Worm (Caenorhabditis elegans) whole organism, young adult: ENCODE measurements around the gene clpp-1.

ENCODE experiments used
- F23B12.7 ChIP-seq: sonication (generic microtip); optimal IDR thresholded peaks from 2 replicates; lab custom pipeline; 2017; ENCODE audit warnings: missing genetic modification characterization, mild to moderate bottlenecking, missing compliant biosample characterization, antibody characterized with exemption, moderate library complexity; ENCODE audit not compliant: insufficient read depth
- ZK185.1 ChIP-seq: sonication (generic microtip); optimal IDR thresholded peaks from 2 replicates; lab custom pipeline; 2016; ENCODE audit warnings: mild to moderate bottlenecking, missing genetic modification characterization, missing compliant biosample characterization; ENCODE audit not compliant: poor library complexity, severe bottlenecking
- ekl-4 ChIP-seq: fragments of 200-800 bp; sonication (Bioruptor generic); IDR thresholded peaks from 2 replicates; pipeline ENCODE4 v1.3.6; 2022; ENCODE audit warnings: missing genetic modification reagents, missing genetic modification characterization, missing compliant biosample characterization
- fkh-3 ChIP-seq: sonication (generic microtip); optimal IDR thresholded peaks from 2 replicates; lab custom pipeline; 2016; ENCODE audit warnings: mild to moderate bottlenecking, missing genetic modification characterization, missing compliant biosample characterization
- him-1 ChIP-seq: sonication (generic microtip); optimal IDR thresholded peaks from 2 replicates; lab custom pipeline; 2016; ENCODE audit warnings: missing genotype, missing genetic modification reagents, missing genetic modification characterization, missing compliant biosample characterization
- hrde-1 ChIP-seq: sonication (generic microtip); optimal IDR thresholded peaks from 2 replicates; lab custom pipeline; 2016; ENCODE audit warnings: missing genetic modification characterization, mild to moderate bottlenecking, missing compliant biosample characterization, moderate library complexity, missing genotype, missing genetic modification reagents, borderline replicate concordance
- hsf-1 ChIP-seq: fragments of 200-800 bp; sonication (Bioruptor generic); IDR thresholded peaks from 2 replicates; pipeline ENCODE4 v1.3.6; 2022; ENCODE audit warnings: missing genetic modification reagents, missing genetic modification characterization, missing compliant biosample characterization
- lsl-1 ChIP-seq: fragments of 200-800 bp; sonication (Bioruptor generic); optimal IDR thresholded peaks from 2 replicates; lab custom pipeline; 2018; ENCODE audit warnings: mild to moderate bottlenecking, missing genetic modification characterization, moderate library complexity, missing compliant biosample characterization
- nfyb-1 ChIP-seq: fragments of 200-800 bp; sonication (Bioruptor generic); IDR thresholded peaks from 2 replicates; pipeline ENCODE4 v1.3.6; 2022; ENCODE audit warnings: missing genetic modification reagents, missing genetic modification characterization, missing compliant biosample characterization
- pha-4 ChIP-seq: fragments of 150-350 bp; sonication (generic microtip); optimal IDR thresholded peaks from 2 replicates; lab custom pipeline; 2014; ENCODE audit warnings: missing biosample characterization, missing genetic modification reagents, missing genetic modification characterization
- snpc-1.1 ChIP-seq: sonication (generic microtip); optimal IDR thresholded peaks from 2 replicates; lab custom pipeline; 2017; ENCODE audit warnings: missing genetic modification characterization, mild to moderate bottlenecking, missing compliant biosample characterization, antibody characterized with exemption, moderate library complexity, missing genotype, missing genetic modification reagents; ENCODE audit not compliant: insufficient read depth
- snpc-3.4 ChIP-seq: sonication (generic microtip); optimal IDR thresholded peaks from 2 replicates; lab custom pipeline; 2017; ENCODE audit warnings: missing genetic modification characterization, mild to moderate bottlenecking, missing compliant biosample characterization, antibody characterized with exemption, moderate library complexity, missing genotype, missing genetic modification reagents
- snpc-4 ChIP-seq, 5 experiments: fragments of 150-350 bp in 1 of 5; sonication (generic microtip) in 4 of 5; optimal IDR thresholded peaks; 2 replicates each; lab custom pipeline; 2014 to 2018; ENCODE audit warnings: missing genetic modification characterization in 5 of 5, missing biosample characterization in 3 of 5, antibody characterized with exemption in 2 of 5, mild to moderate bottlenecking in 2 of 5, missing compliant biosample characterization in 2 of 5, missing genotype in 2 of 5, moderate library complexity in 2 of 5, missing genetic modification reagents in 1 of 5

Gene clpp-1

ce11 chrII:10252048-10252447 is 50.6 kb downstream of the clpp-1 start:
- no peak for TF ChIP-seq ZK185.1
- TF ChIP-seq ekl-4: no peak
- no peak for TF ChIP-seq hsf-1 (GFP tag; lab: Robert Waterston, UW)
- TF ChIP-seq fkh-3 (tag; lab: Kevin White, UChicago): no peak
- no peak for TF ChIP-seq pha-4
- no peak for TF ChIP-seq F23B12.7 (tag; lab: Kevin White, UChicago)
- TF ChIP-seq hrde-1 (tag; lab: Kevin White, UChicago): no peak
- TF ChIP-seq snpc-4 (GFP tag; optimal IDR thresholded peaks at IDR 0.05; lab: Kevin White, UChicago): no peak
- no peak for TF ChIP-seq snpc-4 (tag; optimal IDR thresholded peaks at IDR 0.05; lab: Kevin White, UChicago)
- no peak for TF ChIP-seq snpc-1.1
- TF ChIP-seq nfyb-1 (GFP tag; lab: Robert Waterston, UW): no peak
- TF ChIP-seq him-1 (tag; lab: Kevin White, UChicago): no peak
- TF ChIP-seq, all 124 proteins: peak for 0

- TF ChIP-seq snpc-3.4 (tag; lab: Kevin White, UChicago): peak; percentile 6
- no peak for TF ChIP-seq lsl-1 (GFP tag; lab: Kevin White, UChicago)
Measured at ce11 chrII:10250966-10251365, 51.7 kb downstream of the clpp-1 start, which contains the start of gene F54B3.1. Gene F54B3.1 (plus strand): TSS chrII:10251266.
